Fruit fly (Drosophila melanogaster): ENCODE data around the gene RpS5a.

RpS5a gene

dm6 chrX:17121600-17121999 lies 26.5 kb downstream of the RpS5a start (continued):
- TF ChIP-seq Eip75B (GFP tag; optimal IDR thresholded peaks at IDR 0.05) (peak; percentile 9), Sox102F (GFP tag; optimal IDR thresholded peaks at IDR 0.05) (no peak), CG6792 (GFP tag; optimal IDR thresholded peaks at IDR 0.05) (peak; percentile 34), fkh (GFP tag; optimal IDR thresholded peaks at IDR 0.05) (peak; percentile 55), CG10669 (GFP tag; optimal IDR thresholded peaks at IDR 0.05) (peak; percentile 2), CG10631 (GFP tag; optimal IDR thresholded peaks at IDR 0.05) (peak; percentile 23), CG6854 (GFP tag; optimal IDR thresholded peaks at IDR 0.05) (no peak), Ets21C (GFP tag; optimal IDR thresholded peaks at IDR 0.05) (no peak), eg (GFP tag; IDR thresholded peaks at IDR 0.05) (peak; percentile 30; the same call in 1 of the 3 replicates), CG6276 (GFP tag; optimal IDR thresholded peaks at IDR 0.05) (peak; percentile 44), net (GFP tag; optimal IDR thresholded peaks at IDR 0.05) (peak; percentile 28), Blimp-1 (GFP tag; optimal IDR thresholded peaks at IDR 0.05) (no peak), CG1621 (tag; optimal IDR thresholded peaks at IDR 0.05) (no peak), CG34406 (GFP tag; optimal IDR thresholded peaks at IDR 0.05) (peak; percentile 13), fd85E (GFP tag; optimal IDR thresholded peaks at IDR 0.05) (no peak), cyc (GFP tag; optimal IDR thresholded peaks at IDR 0.05) (peak; percentile 7), CG16779 (tag; optimal IDR thresholded peaks at IDR 0.05) (no peak), CG11762 (GFP tag; optimal IDR thresholded peaks at IDR 0.05; ENCODE audit: insufficient read depth) (no peak), salr (GFP tag; optimal IDR thresholded peaks at IDR 0.05) (no peak), Sox14 (GFP tag; optimal IDR thresholded peaks at IDR 0.05) (no peak), CG31627 (GFP tag; optimal IDR thresholded peaks at IDR 0.05) (peak; percentile 16), spab (GFP tag; optimal IDR thresholded peaks at IDR 0.05) (no peak), CG3032 (tag; optimal IDR thresholded peaks at IDR 0.05) (peak; percentile 9), Ets96B (tag; optimal IDR thresholded peaks at IDR 0.05) (peak; percentile 0), pdm3 (GFP tag; optimal IDR thresholded peaks at IDR 0.05) (peak; percentile 6), Gug (GFP tag; IDR thresholded peaks at IDR 0.05) (no peak), CG3919 (GFP tag; optimal IDR thresholded peaks at IDR 0.05) (no peak)

- TF ChIP-seq CG10669 (GFP tag; optimal IDR thresholded peaks at IDR 0.05) = peak; percentile 35
- TF ChIP-seq Sox15 (GFP tag; optimal IDR thresholded peaks at IDR 0.05) = peak; percentile 49
- peak; percentile 69 for TF ChIP-seq svp (GFP tag)
- peak; percentile 83 for TF ChIP-seq CG32006 (GFP tag; optimal IDR thresholded peaks at IDR 0.05)
- TF ChIP-seq eg (GFP tag; IDR thresholded peaks at IDR 0.05) = peak; percentile 49; the same call in 1 of the 3 replicates
- peak; percentile 3 to 72 for TF ChIP-seq ss (GFP tag; optimal IDR thresholded peaks at IDR 0.05)
- peak; percentile 15 for TF ChIP-seq CG31627 (GFP tag; optimal IDR thresholded peaks at IDR 0.05)
- 0 out of 2 replicates have a peak, but pooled peaks have one; percentile 36 for TF ChIP-seq CG11294 (GFP tag; IDR thresholded peaks at IDR 0.05)
- TF ChIP-seq spab (GFP tag; optimal IDR thresholded peaks at IDR 0.05) = peak; percentile 29
- TF ChIP-seq Blimp-1 (GFP tag; optimal IDR thresholded peaks at IDR 0.05) = peak; percentile 1
- peak; percentile 26 for TF ChIP-seq CG6276 (GFP tag; optimal IDR thresholded peaks at IDR 0.05)
- TF ChIP-seq Sox102F (GFP tag; optimal IDR thresholded peaks at IDR 0.05) = peak; percentile 43
- TF ChIP-seq CG16779 (tag; optimal IDR thresholded peaks at IDR 0.05) = peak; percentile 23
- peak; percentile 63 for TF ChIP-seq net (GFP tag; optimal IDR thresholded peaks at IDR 0.05)
- peak; percentile 48 for TF ChIP-seq CG11902 (GFP tag; optimal IDR thresholded peaks at IDR 0.05)
- peak; percentile 87 for TF ChIP-seq Eip78C (GFP tag)
- no peak for TF ChIP-seq vri (GFP tag; optimal IDR thresholded peaks at IDR 0.05)
- no peak for TF ChIP-seq fkh (GFP tag; optimal IDR thresholded peaks at IDR 0.05)
- peak; percentile 81 for TF ChIP-seq CG34406 (GFP tag; optimal IDR thresholded peaks at IDR 0.05)
- peak; percentile 35 for TF ChIP-seq Met (GFP tag; optimal IDR thresholded peaks at IDR 0.05)
- TF ChIP-seq CG8319 (GFP tag; optimal IDR thresholded peaks at IDR 0.05) = peak; percentile 33
- TF ChIP-seq Hr39 (GFP tag; optimal IDR thresholded peaks at IDR 0.05) = peak; percentile 15
- peak; percentile 50 for TF ChIP-seq pdm3 (GFP tag; optimal IDR thresholded peaks at IDR 0.05)
- no peak for TF ChIP-seq fd85E (GFP tag; optimal IDR thresholded peaks at IDR 0.05)
- no peak for TF ChIP-seq CG9139 (GFP tag; optimal IDR thresholded peaks at IDR 0.05)
- peak in 1 of 2 experiments; percentile 55 for TF ChIP-seq salr (GFP tag; optimal IDR thresholded peaks at IDR 0.05)
- no peak for TF ChIP-seq dac (GFP tag; optimal IDR thresholded peaks at IDR 0.05)
- peak; percentile 61 for TF ChIP-seq Lpt (GFP tag; optimal IDR thresholded peaks at IDR 0.05)
- TF ChIP-seq topi (GFP tag; optimal IDR thresholded peaks at IDR 0.05) = peak; percentile 44
- peak; percentile 42 for TF ChIP-seq CG7368 (GFP tag; optimal IDR thresholded peaks at IDR 0.05)
- peak; percentile 71 for TF ChIP-seq CG10631 (GFP tag; optimal IDR thresholded peaks at IDR 0.05)
- peak; percentile 42; the same call in 1 of the 2 replicates for TF ChIP-seq Gug (GFP tag; IDR thresholded peaks at IDR 0.05)
- TF ChIP-seq fd59A (GFP tag; optimal IDR thresholded peaks at IDR 0.05) = peak; percentile 26
- no peak for TF ChIP-seq CG6854 (GFP tag; optimal IDR thresholded peaks at IDR 0.05)
- TF ChIP-seq CG11762 (GFP tag; optimal IDR thresholded peaks at IDR 0.05; ENCODE audit: insufficient read depth) = peak; percentile 49
- no peak for TF ChIP-seq Eip75B (GFP tag; optimal IDR thresholded peaks at IDR 0.05)
- peak; percentile 32 for TF ChIP-seq Hr4 (GFP tag; optimal IDR thresholded peaks at IDR 0.05)
- peak; percentile 45 for TF ChIP-seq dsx (GFP tag; optimal IDR thresholded peaks at IDR 0.05; ENCODE audit: poor library complexity, severe bottlenecking)
- peak; percentile 81 for TF ChIP-seq CG8632 (GFP tag; optimal IDR thresholded peaks at IDR 0.05)
These were observed 34.7 kb downstream of the RpS5a start for dm6 chrX:17113324-17113723.

Data from whole organism, prepupa.